Fruit fly (Drosophila melanogaster) whole organism, prepupa: Measurements from ENCODE around the gene CG5910.
A peak's percentile ranks its signal among the peaks of the same experiment; 100 is the strongest.

Source experiments
- CG10631 ChIP-seq: fragments of 200-800 bp; sonication (Bioruptor generic); optimal IDR thresholded peaks from 2 replicates; lab custom pipeline; 2016; ENCODE audit warnings: missing biosample characterization, missing genetic modification characterization
- CG10669 ChIP-seq: fragments of 200-800 bp; sonication (Bioruptor generic); optimal IDR thresholded peaks from 3 replicates; lab custom pipeline; 2018; ENCODE audit warnings: missing biosample characterization, mild to moderate bottlenecking, missing genetic modification characterization, moderate library complexity
- CG11294 ChIP-seq: fragments of 200-800 bp; sonication (Bioruptor generic); IDR thresholded peaks from 2 replicates; pipeline ENCODE4 v1.3.6; 2022; ENCODE audit warnings: missing biosample characterization, missing genetic modification characterization
- CG11762 ChIP-seq: fragments of 200-800 bp; sonication (Bioruptor generic); optimal IDR thresholded peaks from 3 replicates; lab custom pipeline; 2016; ENCODE audit warnings: missing biosample characterization, missing genetic modification characterization; ENCODE audit not compliant: insufficient read depth
- CG11902 ChIP-seq: fragments of 200-800 bp; sonication (Bioruptor generic); optimal IDR thresholded peaks from 3 replicates; lab custom pipeline; 2016; ENCODE audit warnings: missing biosample characterization, missing genetic modification characterization
- CG16779 ChIP-seq: fragments of 200-800 bp; sonication (Bioruptor generic); optimal IDR thresholded peaks from 3 replicates; lab custom pipeline; 2017; ENCODE audit warnings: missing biosample characterization, mild to moderate bottlenecking, missing genetic modification characterization
- CG3032 ChIP-seq: fragments of 200-800 bp; optimal IDR thresholded peaks from 2 replicates; lab custom pipeline; 2019; ENCODE audit warnings: missing biosample characterization, mild to moderate bottlenecking, missing genetic modification characterization, moderate library complexity
- CG31627 ChIP-seq: fragments of 200-800 bp; sonication (Bioruptor generic); optimal IDR thresholded peaks from 3 replicates; lab custom pipeline; 2016; ENCODE audit warnings: missing biosample characterization, missing genetic modification characterization
- CG32006 ChIP-seq: fragments of 200-800 bp; sonication (Bioruptor generic); optimal IDR thresholded peaks from 3 replicates; lab custom pipeline; 2017; ENCODE audit warnings: missing biosample characterization, mild to moderate bottlenecking, missing genetic modification characterization
- CG34406 ChIP-seq: fragments of 200-800 bp; sonication (Bioruptor generic); optimal IDR thresholded peaks from 3 replicates; lab custom pipeline; 2016; ENCODE audit warnings: missing biosample characterization, missing genetic modification characterization
- CG3919 ChIP-seq: fragments of 200-800 bp; sonication (Bioruptor generic); optimal IDR thresholded peaks from 3 replicates; lab custom pipeline; 2016; ENCODE audit warnings: missing biosample characterization, missing genetic modification characterization
- CG4318 ChIP-seq: fragments of 200-800 bp; sonication (Bioruptor generic); optimal IDR thresholded peaks from 3 replicates; lab custom pipeline; 2017; ENCODE audit warnings: missing biosample characterization, mild to moderate bottlenecking, missing genetic modification characterization
- CG6163 ChIP-seq: fragments of 200-800 bp; sonication (Bioruptor generic); IDR thresholded peaks from 3 replicates; pipeline ENCODE4 v1.3.6; 2022; ENCODE audit warnings: missing biosample characterization, missing genetic modification characterization
- CG6276 ChIP-seq: fragments of 200-800 bp; sonication (Bioruptor generic); optimal IDR thresholded peaks from 2 replicates; lab custom pipeline; 2017; ENCODE audit warnings: missing biosample characterization, mild to moderate bottlenecking, missing genetic modification characterization
- CG6792 ChIP-seq: fragments of 200-800 bp; sonication (Bioruptor generic); optimal IDR thresholded peaks from 3 replicates; lab custom pipeline; 2016; ENCODE audit warnings: missing biosample characterization, missing genetic modification characterization
- CG6808 ChIP-seq: fragments of 200-800 bp; sonication (Bioruptor generic); optimal IDR thresholded peaks from 3 replicates; lab custom pipeline; 2017; ENCODE audit warnings: missing biosample characterization, missing genetic modification characterization, mild to moderate bottlenecking, moderate library complexity, missing genetic modification reagents
- CG7368 ChIP-seq: fragments of 200-800 bp; sonication (Bioruptor generic); optimal IDR thresholded peaks from 3 replicates; lab custom pipeline; 2016; ENCODE audit warnings: missing biosample characterization, missing genetic modification characterization
- CG8319 ChIP-seq: fragments of 200-800 bp; sonication (Bioruptor generic); optimal IDR thresholded peaks from 3 replicates; lab custom pipeline; 2016; ENCODE audit warnings: missing biosample characterization, missing genetic modification characterization
- CG8632 ChIP-seq: fragments of 200-800 bp; sonication (Bioruptor generic); optimal IDR thresholded peaks from 3 replicates; lab custom pipeline; 2016; ENCODE audit warnings: missing biosample characterization, missing genetic modification characterization
- CG9139 ChIP-seq: fragments of 200-800 bp; sonication (Bioruptor generic); optimal IDR thresholded peaks from 3 replicates; lab custom pipeline; 2017; ENCODE audit warnings: missing biosample characterization, mild to moderate bottlenecking, missing genetic modification characterization
- Eip75B ChIP-seq: fragments of 200-800 bp; sonication (Bioruptor generic); optimal IDR thresholded peaks from 3 replicates; lab custom pipeline; 2016; ENCODE audit warnings: missing biosample characterization, missing genetic modification characterization
- Eip78C ChIP-seq: fragments of 200-800 bp; sonication (Bioruptor generic); peaks from one replicate; lab custom pipeline; 2016; ENCODE audit warnings: missing biosample characterization, missing genetic modification characterization
- Eip93F ChIP-seq: fragments of 200-800 bp; sonication (Bioruptor generic); optimal IDR thresholded peaks from 2 replicates; lab custom pipeline; 2016; ENCODE audit warnings: missing biosample characterization, mild to moderate bottlenecking, missing genetic modification characterization
- Ets21C ChIP-seq: fragments of 200-800 bp; sonication (Bioruptor generic); optimal IDR thresholded peaks from 3 replicates; lab custom pipeline; 2016; ENCODE audit warnings: missing biosample characterization, missing genetic modification characterization
- Ets96B ChIP-seq: fragments of 200-800 bp; optimal IDR thresholded peaks from 2 replicates; lab custom pipeline; 2019; ENCODE audit warnings: missing biosample characterization, mild to moderate bottlenecking, missing genetic modification characterization, moderate library complexity
- Hr39 ChIP-seq: fragments of 200-800 bp; sonication (Bioruptor generic); optimal IDR thresholded peaks from 2 replicates; lab custom pipeline; 2016; ENCODE audit warnings: missing biosample characterization, missing genetic modification characterization
- Hr4 ChIP-seq: fragments of 200-800 bp; sonication (Bioruptor generic); optimal IDR thresholded peaks from 3 replicates; lab custom pipeline; 2016; ENCODE audit warnings: missing biosample characterization, missing genetic modification characterization
- Lpt ChIP-seq: fragments of 200-800 bp; sonication (Bioruptor generic); optimal IDR thresholded peaks from 3 replicates; lab custom pipeline; 2016; ENCODE audit warnings: missing biosample characterization, missing genetic modification characterization
- OdsH ChIP-seq: fragments of 200-800 bp; sonication (Bioruptor generic); optimal IDR thresholded peaks from 3 replicates; lab custom pipeline; 2016; ENCODE audit warnings: missing biosample characterization, missing genetic modification characterization
- Smox ChIP-seq: fragments of 200-800 bp; sonication (Bioruptor generic); optimal IDR thresholded peaks from 3 replicates; lab custom pipeline; 2016; ENCODE audit warnings: missing biosample characterization, missing genetic modification characterization
- Sox14 ChIP-seq: fragments of 200-800 bp; sonication (Bioruptor generic); optimal IDR thresholded peaks from 3 replicates; lab custom pipeline; 2016; ENCODE audit warnings: missing biosample characterization, missing genetic modification characterization
- Sox15 ChIP-seq: fragments of 200-800 bp; sonication (Bioruptor generic); optimal IDR thresholded peaks from 3 replicates; lab custom pipeline; 2016; ENCODE audit warnings: missing biosample characterization, missing genetic modification characterization
- achi ChIP-seq: fragments of 200-800 bp; sonication (Bioruptor generic); optimal IDR thresholded peaks from 3 replicates; lab custom pipeline; 2016; ENCODE audit warnings: missing biosample characterization, missing genetic modification characterization
- cyc ChIP-seq: fragments of 200-800 bp; sonication (Bioruptor generic); optimal IDR thresholded peaks from 3 replicates; lab custom pipeline; 2016; ENCODE audit warnings: missing biosample characterization, missing genetic modification characterization
- dac ChIP-seq: fragments of 200-800 bp; sonication (Bioruptor generic); optimal IDR thresholded peaks from 2 replicates; lab custom pipeline; 2017; ENCODE audit warnings: missing biosample characterization, mild to moderate bottlenecking, missing genetic modification characterization
- eg ChIP-seq: fragments of 200-800 bp; sonication (Bioruptor generic); IDR thresholded peaks from 3 replicates; pipeline ENCODE4 v1.3.6; 2022; ENCODE audit warnings: missing biosample characterization, missing genetic modification characterization
- esn ChIP-seq: fragments of 200-800 bp; sonication (Bioruptor generic); optimal IDR thresholded peaks from 2 replicates; lab custom pipeline; 2016; ENCODE audit warnings: missing biosample characterization, mild to moderate bottlenecking, missing genetic modification characterization, moderate library complexity
- fd59A ChIP-seq: fragments of 200-800 bp; sonication (Bioruptor generic); optimal IDR thresholded peaks from 2 replicates; lab custom pipeline; 2017; ENCODE audit warnings: missing biosample characterization, mild to moderate bottlenecking, missing genetic modification characterization, missing genetic modification reagents
- fkh ChIP-seq: fragments of 200-800 bp; sonication (Bioruptor generic); optimal IDR thresholded peaks from 3 replicates; lab custom pipeline; 2017; ENCODE audit warnings: missing biosample characterization, mild to moderate bottlenecking, missing genetic modification characterization, moderate library complexity
- net ChIP-seq: fragments of 200-800 bp; sonication (Bioruptor generic); optimal IDR thresholded peaks from 3 replicates; lab custom pipeline; 2016; ENCODE audit warnings: missing biosample characterization, missing genetic modification characterization
- pdm3 ChIP-seq: fragments of 200-800 bp; sonication (Bioruptor generic); optimal IDR thresholded peaks from 3 replicates; lab custom pipeline; 2016; ENCODE audit warnings: missing biosample characterization, missing genetic modification characterization
- spab ChIP-seq: fragments of 200-800 bp; sonication (Bioruptor generic); optimal IDR thresholded peaks from 2 replicates; lab custom pipeline; 2017; ENCODE audit warnings: missing biosample characterization, mild to moderate bottlenecking, missing genetic modification characterization, missing genetic modification reagents
- ss ChIP-seq, 2 experiments: fragments of 200-800 bp; sonication (Bioruptor generic); optimal IDR thresholded peaks; 2 replicates in 1 of 2; 3 replicates in 1 of 2; lab custom pipeline; 2017 to 2018; ENCODE audit warnings: mild to moderate bottlenecking in 2 of 2, missing biosample characterization in 2 of 2, missing genetic modification characterization in 2 of 2, moderate library complexity in 1 of 2
- svp ChIP-seq: fragments of 200-800 bp; sonication (Bioruptor generic); peaks from one replicate; lab custom pipeline; 2016; ENCODE audit warnings: missing biosample characterization, missing genetic modification characterization
- vri ChIP-seq: fragments of 200-800 bp; sonication (Bioruptor generic); optimal IDR thresholded peaks from 3 replicates; lab custom pipeline; 2016; ENCODE audit warnings: missing biosample characterization, mild to moderate bottlenecking, missing genetic modification characterization

Gene CG5910

DNA sequence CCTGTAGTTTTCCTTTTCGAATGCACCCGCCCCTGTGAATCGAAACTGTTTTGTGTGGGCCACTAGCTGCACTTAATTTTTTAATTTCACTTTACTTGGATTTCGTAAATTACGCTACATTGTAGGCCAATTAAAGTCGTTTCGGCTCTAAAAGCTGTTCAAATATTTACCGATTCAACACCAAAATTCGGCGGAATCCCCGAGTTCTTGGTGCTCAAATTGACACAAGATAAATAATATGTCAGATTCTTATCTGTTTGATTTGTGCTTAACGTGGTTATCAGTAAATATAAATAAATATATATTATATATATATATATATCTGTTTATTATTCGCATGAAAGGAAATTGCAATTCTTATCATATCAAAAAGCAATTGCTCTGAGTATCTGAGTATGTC lies 5.7 kb downstream of the CG5910 start (continued):
- TF ChIP-seq CG34406 (GFP tag; lab: Kevin White, UChicago) = peak; percentile 32
- no peak for TF ChIP-seq achi (GFP tag; lab: Kevin White, UChicago)
- no peak for TF ChIP-seq Sox14 (GFP tag; lab: Kevin White, UChicago)
- peak; percentile 28 for TF ChIP-seq Eip93F
- TF ChIP-seq CG4318 (GFP tag; lab: Kevin White, UChicago) = no peak

dm6 chr3L:20448773-20449172 lies 6.6 kb downstream of the CG5910 start:
- TF ChIP-seq CG11762 (GFP tag; lab: Kevin White, UChicago) (no peak), CG32006 (no peak), ss (GFP tag; optimal IDR thresholded peaks at IDR 0.05; lab: Kevin White, UChicago) (no peak), CG4318 (GFP tag; lab: Kevin White, UChicago) (no peak), CG8632 (GFP tag; lab: Kevin White, UChicago) (no peak), svp (GFP tag; lab: Kevin White, UChicago) (peak; percentile 49), fd59A (GFP tag; lab: Kevin White, UChicago) (no peak), CG6792 (GFP tag; lab: Kevin White, UChicago) (no peak)

- TF ChIP-seq CG11294 (GFP tag; lab: Robert Waterston, UW) = peak; percentile 48; the same call in 1 of the 2 replicates
- no peak for TF ChIP-seq CG6276 (GFP tag; lab: Kevin White, UChicago)
- no peak for TF ChIP-seq CG16779 (tag; lab: Kevin White, UChicago)
- peak; percentile 53 for TF ChIP-seq OdsH
- TF ChIP-seq Ets96B = peak; percentile 71
- TF ChIP-seq Hr4 (GFP tag; lab: Kevin White, UChicago) = peak; percentile 12
- TF ChIP-seq esn (GFP tag; lab: Kevin White, UChicago) = peak; percentile 50
- no peak for TF ChIP-seq vri (GFP tag; lab: Kevin White, UChicago)
- TF ChIP-seq CG6808 (GFP tag; lab: Kevin White, UChicago) = no peak
- peak; percentile 82 for TF ChIP-seq CG10631 (GFP tag; lab: Kevin White, UChicago)
- TF ChIP-seq Eip75B (GFP tag; lab: Kevin White, UChicago) = no peak
- no peak for TF ChIP-seq CG8319 (GFP tag; lab: Kevin White, UChicago)
- TF ChIP-seq achi (GFP tag; lab: Kevin White, UChicago) = peak; percentile 57
- peak; percentile 53 for TF ChIP-seq CG11902 (GFP tag; lab: Kevin White, UChicago)
- TF ChIP-seq CG32006 = peak; percentile 63
- TF ChIP-seq Eip93F = no peak
- no peak for TF ChIP-seq dac (GFP tag; lab: Kevin White, UChicago)
- peak; percentile 45 for TF ChIP-seq CG11762 (GFP tag; lab: Kevin White, UChicago)
- TF ChIP-seq Lpt (GFP tag; lab: Kevin White, UChicago) = peak; percentile 35
- TF ChIP-seq CG7368 (GFP tag; lab: Kevin White, UChicago) = peak; percentile 5
- no peak for TF ChIP-seq fkh (GFP tag; lab: Kevin White, UChicago)
- TF ChIP-seq CG10669 = peak; percentile 49
- peak; percentile 79 for TF ChIP-seq CG3032 (tag; lab: Kevin White, UChicago)
- no peak for TF ChIP-seq CG9139
- no peak for TF ChIP-seq pdm3 (GFP tag; lab: Kevin White, UChicago)
- TF ChIP-seq Sox14 (GFP tag; lab: Kevin White, UChicago) = peak; percentile 24
- no peak for TF ChIP-seq spab
- TF ChIP-seq Eip78C (GFP tag; lab: Kevin White, UChicago) = no peak
- no peak for TF ChIP-seq Ets21C (GFP tag; lab: Kevin White, UChicago)
- no peak for TF ChIP-seq ss (GFP tag; optimal IDR thresholded peaks at IDR 0.05; lab: Kevin White, UChicago)
- peak; percentile 48 for TF ChIP-seq Hr39
- no peak for TF ChIP-seq net (GFP tag; lab: Kevin White, UChicago)
- peak; percentile 49 for TF ChIP-seq CG4318 (GFP tag; lab: Kevin White, UChicago)
- peak; percentile 74 for TF ChIP-seq cyc
- peak; percentile 52 for TF ChIP-seq CG31627
- TF ChIP-seq Smox (GFP tag; lab: Kevin White, UChicago) = no peak
- TF ChIP-seq eg (GFP tag; lab: Robert Waterston, UW) = no peak; the same call in 2 of the 3 replicates
- peak; percentile 68 for TF ChIP-seq CG3919 (GFP tag; lab: Kevin White, UChicago)
- peak; percentile 42; the same call in 1 of the 3 replicates for TF ChIP-seq CG6163 (GFP tag; lab: Robert Waterston, UW)
- peak; percentile 37 for TF ChIP-seq Sox15
Measured at dm6 chr3L:20452813-20453682, 10.8 kb downstream of the CG5910 start, which contains the start of gene CG5199. Gene CG5199 (minus strand): TSS chr3L:20452864.
